Worm (Caenorhabditis elegans) whole organism, L4 larva: ENCODE results near the gene irld-42.

Source experiments
- F10B5.3 ChIP-seq: sonication (generic microtip); optimal IDR thresholded peaks from 2 replicates; lab custom pipeline; 2016; ENCODE audit warnings: mild to moderate bottlenecking, missing genetic modification characterization, missing compliant biosample characterization
- F44E2.7 ChIP-seq: fragments of 200-800 bp; sonication (Bioruptor generic); IDR thresholded peaks from 2 replicates; pipeline ENCODE4 v2.1.2; 2022; ENCODE audit warnings: missing genetic modification characterization, missing compliant biosample characterization
- T20F7.1 ChIP-seq: fragments of 200-800 bp; sonication (Bioruptor generic); optimal IDR thresholded peaks from 2 replicates; lab custom pipeline; 2018; ENCODE audit warnings: mild to moderate bottlenecking, missing genetic modification characterization, missing compliant biosample characterization
- Y5F2A.4 ChIP-seq: fragments of 200-800 bp; sonication (Bioruptor generic); optimal IDR thresholded peaks from 2 replicates; lab custom pipeline; 2018; ENCODE audit warnings: mild to moderate bottlenecking, missing genetic modification characterization, missing compliant biosample characterization
- Y75B8A.6 ChIP-seq: fragments of 200-800 bp; sonication (Bioruptor generic); IDR thresholded peaks from 2 replicates; pipeline ENCODE4 v1.3.6; 2022; ENCODE audit warnings: missing genetic modification reagents, missing genetic modification characterization, missing compliant biosample characterization
- attf-4 ChIP-seq: sonication (generic microtip); optimal IDR thresholded peaks from 3 replicates; lab custom pipeline; 2017; ENCODE audit warnings: missing biosample characterization, missing genetic modification characterization
- ceh-32 ChIP-seq: sonication (generic microtip); optimal IDR thresholded peaks from 2 replicates; lab custom pipeline; 2016; ENCODE audit warnings: mild to moderate bottlenecking, missing genetic modification characterization, missing compliant biosample characterization; ENCODE audit not compliant: poor library complexity
- ceh-62 ChIP-seq: sonication (generic microtip); optimal IDR thresholded peaks from 2 replicates; lab custom pipeline; 2017; ENCODE audit warnings: missing biosample characterization, missing genetic modification characterization
- ceh-82 ChIP-seq: sonication (generic microtip); optimal IDR thresholded peaks from 2 replicates; lab custom pipeline; 2017; ENCODE audit warnings: missing biosample characterization, missing genetic modification characterization
- daf-8 ChIP-seq: fragments of 200-800 bp; sonication (Bioruptor generic); IDR thresholded peaks from 2 replicates; pipeline ENCODE4 v1.3.6; 2022; ENCODE audit warnings: missing genetic modification characterization, missing compliant biosample characterization
- dmd-6 ChIP-seq: fragments of 200-800 bp; sonication (Bioruptor generic); IDR thresholded peaks from 2 replicates; pipeline ENCODE4 v1.3.6; 2022; ENCODE audit warnings: missing genetic modification reagents, missing genetic modification characterization, missing compliant biosample characterization
- dmd-8 ChIP-seq: fragments of 200-800 bp; sonication (Bioruptor generic); IDR thresholded peaks from 2 replicates; pipeline ENCODE4 v1.3.6; 2022; ENCODE audit warnings: missing genetic modification characterization, missing compliant biosample characterization
- dpl-1 ChIP-seq: fragments of 150-350 bp; optimal IDR thresholded peaks from 2 replicates; lab custom pipeline; 2014; ENCODE audit warnings: missing biosample characterization, missing genetic modification reagents, missing genetic modification characterization
- egl-43 ChIP-seq: fragments of 200-800 bp; sonication (Bioruptor generic); IDR thresholded peaks from 2 replicates; pipeline ENCODE4 v1.3.6; 2022; ENCODE audit warnings: missing genetic modification reagents, missing genetic modification characterization, missing compliant biosample characterization
- hif-1 ChIP-seq, 2 experiments: sonication (generic microtip); optimal IDR thresholded peaks; 2 replicates each; lab custom pipeline; 2016 to 2017; ENCODE audit warnings: missing compliant biosample characterization in 2 of 2, missing genetic modification characterization in 2 of 2, missing genetic modification reagents in 2 of 2, missing genotype in 2 of 2, mild to moderate bottlenecking in 1 of 2
- hlh-11 ChIP-seq: fragments of 200-800 bp; sonication (Bioruptor generic); optimal IDR thresholded peaks from 2 replicates; lab custom pipeline; 2018; ENCODE audit warnings: mild to moderate bottlenecking, missing genetic modification characterization, missing compliant biosample characterization
- hlh-30 ChIP-seq: sonication (generic microtip); optimal IDR thresholded peaks from 2 replicates; lab custom pipeline; 2017; ENCODE audit warnings: antibody characterized with exemption, mild to moderate bottlenecking, missing genetic modification characterization, missing compliant biosample characterization; ENCODE audit not compliant: insufficient read depth
- lin-1 ChIP-seq: fragments of 200-800 bp; sonication (Bioruptor generic); IDR thresholded peaks from 2 replicates; pipeline ENCODE4 v1.3.6; 2022; ENCODE audit warnings: missing genetic modification reagents, missing genetic modification characterization, missing compliant biosample characterization
- lir-3 ChIP-seq: sonication (generic microtip); optimal IDR thresholded peaks from 2 replicates; lab custom pipeline; 2016; ENCODE audit warnings: mild to moderate bottlenecking, missing genetic modification characterization, missing compliant biosample characterization
- mep-1 ChIP-seq: fragments of 150-350 bp; sonication (generic microtip); optimal IDR thresholded peaks from 3 replicates; lab custom pipeline; 2014; ENCODE audit warnings: missing biosample characterization, missing genetic modification characterization
- mxl-2 ChIP-seq: fragments of 200-800 bp; sonication (Bioruptor generic); conservative IDR thresholded peaks from 2 replicates; pipeline ENCODE4 v1.3.6; 2022; ENCODE audit warnings: missing genetic modification reagents, missing genetic modification characterization, missing compliant biosample characterization
- nhr-11 ChIP-seq: fragments of 150-350 bp; optimal IDR thresholded peaks from 2 replicates; lab custom pipeline; 2014; ENCODE audit warnings: missing biosample characterization, missing genetic modification characterization
- nhr-111 ChIP-seq: fragments of 200-800 bp; sonication (Bioruptor generic); optimal IDR thresholded peaks from 2 replicates; lab custom pipeline; 2018; ENCODE audit warnings: mild to moderate bottlenecking, missing genetic modification characterization, missing compliant biosample characterization
- nhr-237 ChIP-seq: sonication (generic microtip); optimal IDR thresholded peaks from 2 replicates; lab custom pipeline; 2017; ENCODE audit warnings: missing biosample characterization, missing genetic modification characterization
- nhr-28 ChIP-seq: fragments of 150-350 bp; optimal IDR thresholded peaks from 2 replicates; lab custom pipeline; 2014; ENCODE audit warnings: missing biosample characterization, missing genetic modification characterization
- nhr-41 ChIP-seq: fragments of 200-800 bp; sonication (Bioruptor generic); IDR thresholded peaks from 2 replicates; pipeline ENCODE4 v1.3.6; 2022; ENCODE audit warnings: missing genetic modification reagents, missing genetic modification characterization, missing compliant biosample characterization
- nhr-6 ChIP-seq: fragments of 150-350 bp; optimal IDR thresholded peaks from 2 replicates; lab custom pipeline; 2014; ENCODE audit warnings: missing biosample characterization, missing genetic modification characterization
- nhr-76 ChIP-seq: fragments of 150-350 bp; optimal IDR thresholded peaks from 2 replicates; lab custom pipeline; 2014; ENCODE audit warnings: missing biosample characterization, missing genetic modification characterization
- nhr-77 ChIP-seq: fragments of 150-350 bp; optimal IDR thresholded peaks from 2 replicates; lab custom pipeline; 2014; ENCODE audit warnings: missing biosample characterization, missing genetic modification characterization
- pqm-1 ChIP-seq: sonication (generic microtip); optimal IDR thresholded peaks from 2 replicates; lab custom pipeline; 2017; ENCODE audit warnings: missing biosample characterization, missing genetic modification characterization
- rbr-2 ChIP-seq: sonication (generic microtip); optimal IDR thresholded peaks from 2 replicates; lab custom pipeline; 2016; ENCODE audit warnings: missing genotype, missing genetic modification characterization, missing compliant biosample characterization
- skn-1 ChIP-seq: fragments of 150-350 bp; optimal IDR thresholded peaks from 2 replicates; lab custom pipeline; 2014; ENCODE audit warnings: missing biosample characterization, missing genetic modification characterization
- snpc-4 ChIP-seq: fragments of 150-350 bp; optimal IDR thresholded peaks from 2 replicates; lab custom pipeline; 2014; ENCODE audit warnings: missing biosample characterization, missing genetic modification characterization
- spr-3 ChIP-seq: fragments of 200-800 bp; sonication (Bioruptor generic); optimal IDR thresholded peaks from 2 replicates; lab custom pipeline; 2018; ENCODE audit warnings: mild to moderate bottlenecking, missing genetic modification characterization, missing compliant biosample characterization
- zfp-2 ChIP-seq: sonication (generic microtip); optimal IDR thresholded peaks from 2 replicates; lab custom pipeline; 2016; ENCODE audit warnings: mild to moderate bottlenecking, missing genetic modification characterization, missing compliant biosample characterization
- ztf-11 ChIP-seq: fragments of 150-350 bp; optimal IDR thresholded peaks from 2 replicates; lab custom pipeline; 2014; ENCODE audit warnings: missing biosample characterization, missing genetic modification characterization

The irld-42 gene

ce11 chrV:1635859-1636258 lies 32.5 kb upstream of the irld-42 start, which contains the start of gene str-222:
Gene str-222, plus strand, starts transcription at chrV:1636159.
- TF ChIP-seq zfp-2 (tag; lab: Kevin White, UChicago) (no peak), mep-1 (tag; lab: Kevin White, UChicago) (no peak), hlh-30 (tag; lab: Kevin White, UChicago) (no peak), hif-1 (tag; optimal IDR thresholded peaks at IDR 0.05; lab: Kevin White, UChicago) (no peak), nhr-111 (no peak), ceh-62 (tag; lab: Kevin White, UChicago) (no peak), nhr-77 (tag; lab: Kevin White, UChicago) (no peak), ztf-11 (tag; lab: Kevin White, UChicago) (no peak), hlh-11 (tag; lab: Kevin White, UChicago) (no peak), nhr-237 (tag; lab: Kevin White, UChicago) (no peak), mxl-2 (GFP tag; lab: Robert Waterston, UW) (no peak), daf-8 (GFP tag; lab: Robert Waterston, UW) (no peak), dpl-1 (no peak), skn-1 (tag; lab: Kevin White, UChicago) (no peak), attf-4 (tag; lab: Kevin White, UChicago) (no peak), nhr-41 (GFP tag; lab: Robert Waterston, UW) (no peak)

ce11 chrV:1640008-1640407 lies 28.3 kb upstream of the irld-42 start, which contains the start of gene str-221:
Gene str-221, plus strand, starts transcription at chrV:1640308.
- TF ChIP-seq Y5F2A.4: no peak
- no peak for TF ChIP-seq lir-3
- no peak for TF ChIP-seq nhr-11 (tag; lab: Kevin White, UChicago)
- TF ChIP-seq ceh-82 (tag; lab: Kevin White, UChicago): no peak
- TF ChIP-seq rbr-2: no peak
- no peak for TF ChIP-seq pqm-1 (tag; lab: Kevin White, UChicago)
- TF ChIP-seq snpc-4 (tag; lab: Kevin White, UChicago): no peak
- TF ChIP-seq ceh-32 (tag; lab: Kevin White, UChicago): no peak
- no peak for TF ChIP-seq nhr-6 (tag; lab: Kevin White, UChicago)
- TF ChIP-seq lin-1 (GFP tag; lab: Robert Waterston, UW): no peak
- TF ChIP-seq nhr-111: no peak
- no peak for TF ChIP-seq F10B5.3 (tag; lab: Kevin White, UChicago)
- no peak for TF ChIP-seq nhr-41 (GFP tag; lab: Robert Waterston, UW)
- TF ChIP-seq nhr-28 (tag; lab: Kevin White, UChicago): no peak
- TF ChIP-seq T20F7.1: no peak
- TF ChIP-seq spr-3 (GFP tag; lab: Kevin White, UChicago): no peak
- TF ChIP-seq egl-43: no peak
- TF ChIP-seq mep-1 (tag; lab: Kevin White, UChicago): no peak
- TF ChIP-seq daf-8 (GFP tag; lab: Robert Waterston, UW): no peak

DNA sequence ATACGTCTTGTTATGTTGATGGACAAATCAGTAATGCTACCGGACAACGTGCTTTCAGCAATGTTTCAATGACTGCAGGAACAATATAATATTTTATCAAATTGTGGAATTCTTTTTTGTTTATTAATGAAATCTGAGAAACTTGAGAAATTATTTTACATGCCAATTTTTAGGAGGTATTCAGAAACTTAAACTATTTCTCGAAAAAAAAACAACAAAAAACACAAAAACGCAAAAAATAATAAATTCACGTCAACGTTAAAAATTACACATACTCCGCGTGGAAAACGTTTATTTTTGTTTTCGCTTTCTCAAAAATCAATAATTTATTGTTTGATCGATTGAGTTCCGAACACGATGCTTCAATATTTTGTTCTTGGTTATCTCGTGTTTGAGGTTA lies 26.1 kb upstream of the irld-42 start, which contains the start of gene Y46H3D.1:
Y46H3D.1 (plus strand) TSS at position 301 of the 400 bp plus-strand sequence.
- TF ChIP-seq pqm-1 (tag; lab: Kevin White, UChicago) (no peak), nhr-76 (tag; lab: Kevin White, UChicago) (no peak), Y75B8A.6 (no peak)

DNA sequence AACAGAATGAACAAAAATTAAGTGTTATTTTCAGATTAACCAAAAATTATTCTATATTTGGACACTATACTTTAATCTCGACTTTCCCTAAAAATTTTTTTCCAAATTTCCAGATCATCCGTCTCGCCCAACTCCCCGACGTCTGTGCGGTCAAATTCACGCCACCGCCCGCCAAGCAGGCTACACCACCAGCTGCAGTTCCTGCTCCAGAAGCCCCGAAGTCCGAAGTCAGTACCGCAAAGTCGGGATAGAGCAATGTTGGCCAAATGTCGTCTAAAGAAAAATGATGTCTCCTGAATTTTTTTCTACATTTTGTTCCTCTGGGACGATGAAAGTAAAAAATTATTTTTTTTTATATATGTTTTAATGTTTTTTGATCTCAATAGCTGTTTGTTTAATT lies 25.5 kb upstream of the irld-42 start:
- TF ChIP-seq dmd-6 (GFP tag; lab: Robert Waterston, UW) (no peak), F44E2.7 (peak; percentile 75; the same call in 1 of the 2 replicates), ceh-82 (tag; lab: Kevin White, UChicago) (no peak), dmd-8 (GFP tag; lab: Robert Waterston, UW) (0 out of 2 replicates have a peak, but pooled peaks have one; percentile 25)
